Worm (Caenorhabditis elegans) whole organism, L3 larva: ENCODE results near the gene W08G11.5.
A peak's percentile ranks its signal among the peaks of the same experiment; 100 is the strongest.

Experiments
- R02D3.7 ChIP-seq: fragments of 150-350 bp; optimal IDR thresholded peaks from 2 replicates; lab custom pipeline; 2014; ENCODE audit warnings: missing biosample characterization, missing genetic modification characterization
- aly-2 ChIP-seq: fragments of 150-350 bp; optimal IDR thresholded peaks from 2 replicates; lab custom pipeline; 2014; ENCODE audit warnings: missing biosample characterization, missing genetic modification characterization
- egl-27 ChIP-seq: sonication (generic microtip); optimal IDR thresholded peaks from 4 replicates; lab custom pipeline; 2017; ENCODE audit warnings: missing biosample characterization, missing genetic modification reagents, missing genetic modification characterization
- elt-3 ChIP-seq, 3 experiments: fragments of 150-350 bp in 1 of 3; sonication (generic microtip) in 2 of 3; optimal IDR thresholded peaks; 2 replicates in 2 of 3; 4 replicates in 1 of 3; lab custom pipeline; 2014 to 2017; ENCODE audit warnings: missing biosample characterization in 3 of 3, missing genetic modification characterization in 3 of 3
- lin-39 ChIP-seq: fragments of 150-350 bp; optimal IDR thresholded peaks from 2 replicates; lab custom pipeline; 2018; ENCODE audit warnings: missing biosample characterization, missing genetic modification reagents, missing genetic modification characterization
- nfya-1 ChIP-seq: sonication (generic microtip); optimal IDR thresholded peaks from 2 replicates; lab custom pipeline; 2017; ENCODE audit warnings: missing genetic modification characterization, mild to moderate bottlenecking, missing compliant biosample characterization, antibody characterized with exemption, moderate library complexity; ENCODE audit not compliant: insufficient read depth
- nhr-25 ChIP-seq: sonication (generic microtip); optimal IDR thresholded peaks from 2 replicates; lab custom pipeline; 2017; ENCODE audit warnings: missing biosample characterization, missing genetic modification characterization
- pha-4 ChIP-seq: fragments of 150-350 bp; optimal IDR thresholded peaks from 2 replicates; lab custom pipeline; 2014; ENCODE audit warnings: missing biosample characterization, missing genetic modification reagents, missing genetic modification characterization
- pqm-1 ChIP-seq: fragments of 150-350 bp; optimal IDR thresholded peaks from 2 replicates; lab custom pipeline; 2017; ENCODE audit warnings: missing biosample characterization, missing genetic modification characterization, inconsistent platforms
- skn-1 ChIP-seq: fragments of 150-350 bp; optimal IDR thresholded peaks from 2 replicates; lab custom pipeline; 2014; ENCODE audit warnings: missing biosample characterization, missing genetic modification characterization
- snpc-4 ChIP-seq: fragments of 150-350 bp; optimal IDR thresholded peaks from 2 replicates; lab custom pipeline; 2014; ENCODE audit warnings: missing biosample characterization, missing genetic modification characterization
- tbx-2 ChIP-seq: sonication (generic microtip); optimal IDR thresholded peaks from 2 replicates; lab custom pipeline; 2016; ENCODE audit warnings: mild to moderate bottlenecking, missing genetic modification characterization, missing compliant biosample characterization
- ztf-11 ChIP-seq: fragments of 150-350 bp; optimal IDR thresholded peaks from 2 replicates; lab custom pipeline; 2014; ENCODE audit warnings: missing biosample characterization, missing genetic modification characterization

DNA sequence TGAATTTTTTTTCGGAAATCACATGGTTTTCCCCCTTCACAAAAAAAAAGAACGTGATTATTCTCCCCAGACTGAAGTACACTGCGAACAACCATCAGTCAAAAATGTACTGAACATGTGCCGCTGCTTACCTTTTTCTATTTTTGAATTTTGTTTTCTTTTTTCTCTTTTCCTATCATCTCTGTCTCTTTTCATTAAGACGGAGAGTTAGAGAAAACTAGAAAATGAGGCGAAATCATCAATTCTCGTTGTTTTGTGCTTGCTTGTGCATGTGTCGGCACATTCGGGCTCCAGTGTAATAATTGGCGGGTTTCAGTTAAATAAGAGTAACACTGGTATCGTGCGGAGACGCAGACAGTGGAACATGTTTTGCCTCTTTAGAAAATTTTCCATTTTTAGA lies 6.0 kb upstream of the W08G11.5 start:
- TF ChIP-seq nhr-25 (tag; lab: Kevin White, UChicago) (no peak), nfya-1 (tag; lab: Kevin White, UChicago) (peak; percentile 54), tbx-2 (tag; lab: Kevin White, UChicago) (no peak), R02D3.7 (tag; lab: Kevin White, UChicago) (no peak), elt-3 (tag; optimal IDR thresholded peaks at IDR 0.05; lab: Kevin White, UChicago) (no peak), skn-1 (peak; percentile 56), aly-2 (no peak), lin-39 (peak; percentile 54), pqm-1 (peak; percentile 58), snpc-4 (tag; lab: Kevin White, UChicago) (no peak), ztf-11 (tag; lab: Kevin White, UChicago) (no peak), pha-4 (tag; lab: Kevin White, UChicago) (peak; percentile 69), egl-27 (tag; lab: Kevin White, UChicago) (no peak)
